Fruit fly (Drosophila melanogaster): ENCODE results near the gene CG32762.

Gene CG32762

dm6 chrX:5515151-5515550 is 14.1 kb upstream of the CG32762 start:
- TF ChIP-seq salm (tag; optimal IDR thresholded peaks at IDR 0.05), result no peak
- peak; percentile 61 for TF ChIP-seq Hr39 (optimal IDR thresholded peaks at IDR 0.05)

DNA sequence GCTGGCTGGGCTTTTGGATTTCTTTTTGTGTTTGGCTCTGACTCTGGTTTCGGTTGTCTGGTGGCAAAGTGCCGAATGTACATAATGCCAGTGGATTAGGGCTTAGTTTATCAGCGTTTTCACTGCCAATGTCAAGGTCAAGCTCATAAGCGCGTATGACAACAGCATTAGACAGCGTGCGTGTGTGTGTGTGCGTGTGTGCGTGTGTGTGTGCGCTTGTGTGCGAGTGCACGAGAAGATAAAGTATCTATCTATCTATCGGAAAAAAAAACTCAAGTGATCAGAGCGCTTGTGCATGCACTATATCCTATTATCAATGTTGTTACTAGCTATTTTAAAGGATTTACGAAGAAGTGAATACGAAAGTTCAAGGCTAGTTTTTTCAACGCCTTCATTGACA is 10.1 kb upstream of the CG32762 start:
- TF ChIP-seq ac (GFP tag; optimal IDR thresholded peaks at IDR 0.05) (no peak), aop (GFP tag; IDR thresholded peaks at IDR 0.05) (no peak), Hr39 (optimal IDR thresholded peaks at IDR 0.05) (peak; percentile 95)

- TF ChIP-seq Atf6 (GFP tag; IDR thresholded peaks at IDR 0.05) (no peak), Drgx (GFP tag; IDR thresholded peaks at IDR 0.05) (peak; percentile 60; the same call in 1 of the 2 replicates)
Measured at dm6 chrX:5503916-5504315, 2.9 kb upstream of the CG32762 start.

- TF ChIP-seq CG10274 (GFP tag; optimal IDR thresholded peaks at IDR 0.05) (no peak), nom (GFP tag; optimal IDR thresholded peaks at IDR 0.05) (no peak), zen2 (GFP tag; IDR thresholded peaks at IDR 0.05; ENCODE audit: partially characterized antibody) (no peak), en (GFP tag; optimal IDR thresholded peaks at IDR 0.05) (no peak), Ets65A (GFP tag) (peak; percentile 59)
Measured at dm6 chrX:5496727-5497126, 4.3 kb downstream of the CG32762 start.

- TF ChIP-seq Kr (GFP tag; optimal IDR thresholded peaks at IDR 0.05), result no peak
- TF ChIP-seq HLH3B (GFP tag; IDR thresholded peaks at IDR 0.05), result no peak
- TF ChIP-seq hb (GFP tag; IDR thresholded peaks at IDR 0.05; ENCODE audit: partially characterized antibody), result no peak
- no peak for TF ChIP-seq B-H1 (GFP tag; IDR thresholded peaks at IDR 0.05)
- no peak for TF ChIP-seq CG18764 (GFP tag; optimal IDR thresholded peaks at IDR 0.05)
- no peak for TF ChIP-seq schlank (tag; optimal IDR thresholded peaks at IDR 0.05)
- TF ChIP-seq Hr51 (GFP tag; optimal IDR thresholded peaks at IDR 0.05), result no peak
- TF ChIP-seq CG14860 (GFP tag; IDR thresholded peaks at IDR 0.05; ENCODE audit: partially characterized antibody), result no peak
- no peak for TF ChIP-seq CG4404 (GFP tag; IDR thresholded peaks at IDR 0.05)
- TF ChIP-seq gfzf (GFP tag; optimal IDR thresholded peaks at IDR 0.05), result no peak
Measured at dm6 chrX:5495901-5496300, 5.1 kb downstream of the CG32762 start, which contains the start of gene frma. Gene frma (minus strand): TSS chrX:5496052.

dm6 chrX:5487381-5487780 is 13.6 kb downstream of the CG32762 start:
- TF ChIP-seq CG6854 (GFP tag; optimal IDR thresholded peaks at IDR 0.05), result no peak
- peak; percentile 91 for TF ChIP-seq CG8281 (tag; optimal IDR thresholded peaks at IDR 0.05)

dm6 chrX:5485903-5486302 is 15.1 kb downstream of the CG32762 start:
- TF ChIP-seq Xrp1 (GFP tag; IDR thresholded peaks at IDR 0.05) (no peak), CG10431 (GFP tag; optimal IDR thresholded peaks at IDR 0.05) (no peak), CG13287 (GFP tag; IDR thresholded peaks at IDR 0.05; ENCODE audit: partially characterized antibody) (no peak), CG11504 (tag; optimal IDR thresholded peaks at IDR 0.05) (peak; percentile 31), CG34224 (GFP tag; IDR thresholded peaks at IDR 0.05; ENCODE audit: partially characterized antibody) (no peak), repo (GFP tag; optimal IDR thresholded peaks at IDR 0.05) (no peak), Ptx1 (GFP tag; IDR thresholded peaks at IDR 0.05) (peak; percentile 22; the same call in 1 of the 2 replicates), Doc3 (GFP tag; IDR thresholded peaks at IDR 0.05; ENCODE audit: partially characterized antibody) (no peak), Rx (GFP tag; IDR thresholded peaks at IDR 0.05) (no peak), Lhr (GFP tag; optimal IDR thresholded peaks at IDR 0.05) (no peak), CG11456 (GFP tag; IDR thresholded peaks at IDR 0.05) (no peak), Ravus (GFP tag; IDR thresholded peaks at IDR 0.05) (no peak), CG1233 (GFP tag; optimal IDR thresholded peaks at IDR 0.05) (no peak), sisA (GFP tag; IDR thresholded peaks at IDR 0.05) (peak; percentile 9; the same call in 1 of the 2 replicates), dysf (GFP tag; IDR thresholded peaks at IDR 0.05) (peak; percentile 53; the same call in 2 of the 3 replicates), CG7786 (GFP tag; optimal IDR thresholded peaks at IDR 0.05) (no peak), schlank (tag; optimal IDR thresholded peaks at IDR 0.05) (no peak), kah (GFP tag; optimal IDR thresholded peaks at IDR 0.05) (no peak), CG17829 (tag; optimal IDR thresholded peaks at IDR 0.05) (no peak), hbn (GFP tag; IDR thresholded peaks at IDR 0.05; ENCODE audit: partially characterized antibody) (no peak)
